Worm (Caenorhabditis elegans): Measurements from ENCODE around the gene del-2.

- TF ChIP-seq klf-2 (GFP tag; conservative IDR thresholded peaks at IDR 0.05) (no peak), med-1 (GFP tag; optimal IDR thresholded peaks at IDR 0.05; ENCODE audit: insufficient read depth) (no peak), flt-1 (GFP tag; IDR thresholded peaks at IDR 0.05) (no peak), ref-1 (GFP tag; conservative IDR thresholded peaks at IDR 0.05) (no peak), ztf-29 (GFP tag; IDR thresholded peaks at IDR 0.05) (no peak), tab-1 (GFP tag; IDR thresholded peaks at IDR 0.05) (no peak), T22C8.4 (GFP tag; IDR thresholded peaks at IDR 0.05) (no peak), cog-1 (tag; optimal IDR thresholded peaks at IDR 0.05) (no peak), ztf-23 (GFP tag; IDR thresholded peaks at IDR 0.05) (no peak)
Observed at ce11 chrIV:9677226-9677992, 35.6 kb upstream of the del-2 start.
